Fruit fly (Drosophila melanogaster) whole organism: ENCODE data around the gene CG12766.

Experiments
- pan ChIP-seq: fragments of >200 bp; optimal IDR thresholded peaks from 2 replicates; lab custom pipeline; 2017
- psq ChIP-seq: fragments of >200 bp; optimal IDR thresholded peaks from 2 replicates; lab custom pipeline; 2017

DNA sequence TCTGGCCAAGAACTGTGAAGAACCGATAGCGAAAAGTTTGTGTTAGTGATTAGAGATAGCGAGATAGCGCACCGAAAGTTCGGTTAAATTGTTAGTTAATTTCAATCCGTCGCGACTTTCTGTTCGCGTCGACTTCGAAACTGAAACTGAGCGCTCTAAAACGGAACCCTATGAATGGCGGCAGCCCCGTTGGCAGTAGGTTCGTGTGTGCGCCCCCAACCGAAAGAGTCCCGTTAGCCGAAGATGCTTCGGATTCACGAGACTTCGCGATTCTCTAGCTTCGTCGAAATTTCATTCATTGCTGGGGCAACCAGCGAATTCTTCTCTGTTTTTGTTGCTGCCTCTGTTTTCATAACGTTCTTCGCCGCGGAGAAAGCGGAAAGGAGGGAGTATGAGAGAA lies 14.4 kb downstream of the CG12766 start:
- TF ChIP-seq psq (no peak), pan (lab: Kevin White, UChicago) (no peak)
